Fruit fly (Drosophila melanogaster): ENCODE measurements around the gene Coq3.

The Coq3 gene

dm6 chr2L:21163311-21163842 is 5.0 kb upstream of the Coq3 start, which contains the start of gene Noc2 (continued):
- no peak for TF ChIP-seq prd (optimal IDR thresholded peaks at IDR 0.05)
- peak; percentile 72 for TF ChIP-seq prd (GFP tag; IDR thresholded peaks at IDR 0.05)
- peak; percentile 45 for TF ChIP-seq CG33213 (GFP tag; optimal IDR thresholded peaks at IDR 0.05)
- TF ChIP-seq exex (tag; optimal IDR thresholded peaks at IDR 0.05): no peak
- TF ChIP-seq CG14667 (GFP tag; IDR thresholded peaks at IDR 0.05): peak; percentile 43
- TF ChIP-seq CG10979 (tag; optimal IDR thresholded peaks at IDR 0.05): peak; percentile 36
- TF ChIP-seq Dp (GFP tag; optimal IDR thresholded peaks at IDR 0.05): peak; percentile 7
- no peak for TF ChIP-seq Dek (tag; optimal IDR thresholded peaks at IDR 0.05)
- no peak for TF ChIP-seq Adf1 (GFP tag; IDR thresholded peaks at IDR 0.05)
- TF ChIP-seq CG9876 (GFP tag; optimal IDR thresholded peaks at IDR 0.05): no peak
- TF ChIP-seq yki (optimal IDR thresholded peaks at IDR 0.05): no peak
- no peak for TF ChIP-seq Vsx1 (GFP tag; optimal IDR thresholded peaks at IDR 0.05)
- TF ChIP-seq Dad (GFP tag; optimal IDR thresholded peaks at IDR 0.05): no peak
- no peak for TF ChIP-seq TFAM (GFP tag; optimal IDR thresholded peaks at IDR 0.05)
- TF ChIP-seq YL-1 (GFP tag; optimal IDR thresholded peaks at IDR 0.05): peak; percentile 46
- TF ChIP-seq ase (GFP tag; IDR thresholded peaks at IDR 0.05): peak; percentile 37; the same call in 1 of the 3 replicates
- TF ChIP-seq unpg (GFP tag; optimal IDR thresholded peaks at IDR 0.05): peak; percentile 27
- no peak for TF ChIP-seq gsb-n (tag; optimal IDR thresholded peaks at IDR 0.05)
- TF ChIP-seq tll (GFP tag; optimal IDR thresholded peaks at IDR 0.05): no peak
- TF ChIP-seq CG7987 (GFP tag; optimal IDR thresholded peaks at IDR 0.05): no peak
- TF ChIP-seq Fer2 (tag; optimal IDR thresholded peaks at IDR 0.05): no peak
- no peak for TF ChIP-seq stc (GFP tag; IDR thresholded peaks at IDR 0.05)
- no peak for TF ChIP-seq CG7786 (GFP tag; optimal IDR thresholded peaks at IDR 0.05)
- TF ChIP-seq CG13123 (GFP tag; optimal IDR thresholded peaks at IDR 0.05): no peak
- no peak for TF ChIP-seq sna (GFP tag; IDR thresholded peaks at IDR 0.05; ENCODE audit: partially characterized antibody)
- peak; percentile 8 for TF ChIP-seq CG31388 (GFP tag; optimal IDR thresholded peaks at IDR 0.05)
- no peak for TF ChIP-seq Trl (optimal IDR thresholded peaks at IDR 0.05)
- TF ChIP-seq Trl (GFP tag; optimal IDR thresholded peaks at IDR 0.05): peak; percentile 2
- no peak for TF ChIP-seq eyg (GFP tag; optimal IDR thresholded peaks at IDR 0.05)
- peak; percentile 20; the same call in 1 of the 2 replicates for TF ChIP-seq CG4730 (GFP tag; IDR thresholded peaks at IDR 0.05)
- no peak for TF ChIP-seq nom (GFP tag; optimal IDR thresholded peaks at IDR 0.05)
- TF ChIP-seq z (GFP tag; IDR thresholded peaks at IDR 0.05): no peak
- no peak for TF ChIP-seq so (GFP tag; IDR thresholded peaks at IDR 0.05)
- TF ChIP-seq zen (tag; optimal IDR thresholded peaks at IDR 0.05): peak; percentile 6
- TF ChIP-seq dysf (GFP tag; IDR thresholded peaks at IDR 0.05): peak; percentile 58
- no peak for TF ChIP-seq vnd (GFP tag; IDR thresholded peaks at IDR 0.05; ENCODE audit: partially characterized antibody)
- no peak for TF ChIP-seq C15 (GFP tag; IDR thresholded peaks at IDR 0.05)
- peak; percentile 39 for TF ChIP-seq Sox102F (GFP tag; optimal IDR thresholded peaks at IDR 0.05)
- TF ChIP-seq CG10366 (GFP tag; IDR thresholded peaks at IDR 0.05): peak; percentile 45
- TF ChIP-seq Dip3 (GFP tag; optimal IDR thresholded peaks at IDR 0.05): peak; percentile 46
- peak; percentile 40 for TF ChIP-seq sug (tag; optimal IDR thresholded peaks at IDR 0.05)
- TF ChIP-seq Fer3 (tag; optimal IDR thresholded peaks at IDR 0.05): peak; percentile 16
- peak; percentile 40 for TF ChIP-seq pzg (GFP tag; optimal IDR thresholded peaks at IDR 0.05)
- no peak for TF ChIP-seq BtbVII (GFP tag; optimal IDR thresholded peaks at IDR 0.05)
- TF ChIP-seq br (optimal IDR thresholded peaks at IDR 0.05): no peak
- peak; percentile 6; the same call in 1 of the 2 replicates for TF ChIP-seq ato (GFP tag; IDR thresholded peaks at IDR 0.05; ENCODE audit: partially characterized antibody)
- TF ChIP-seq Ssrp (tag; optimal IDR thresholded peaks at IDR 0.05): peak; percentile 29
- no peak for TF ChIP-seq D (optimal IDR thresholded peaks at IDR 0.05)
- peak; percentile 29 for TF ChIP-seq D (GFP tag; optimal IDR thresholded peaks at IDR 0.05)
- peak; percentile 92 for TF ChIP-seq trem (tag; optimal IDR thresholded peaks at IDR 0.05)
- TF ChIP-seq CG12155 (GFP tag; optimal IDR thresholded peaks at IDR 0.05): peak; percentile 4
- 0 out of 2 replicates have a peak, but pooled peaks have one; percentile 19 for TF ChIP-seq HLH3B (GFP tag; IDR thresholded peaks at IDR 0.05)

Measured in whole organism, embryonic.